Fruit fly (Drosophila melanogaster): ENCODE measurements around the gene mew.
A peak's percentile ranks its signal among the peaks of the same experiment; 100 is the strongest.

The mew gene

dm6 chrX:13307189-13307588, 48.9 kb upstream of the mew start (continued):
- TF ChIP-seq odd (GFP tag; optimal IDR thresholded peaks at IDR 0.05) (no peak), bcd (GFP tag; optimal IDR thresholded peaks at IDR 0.05) (peak; percentile 14), Ptx1 (GFP tag; IDR thresholded peaks at IDR 0.05) (peak; percentile 35), CG15073 (GFP tag; optimal IDR thresholded peaks at IDR 0.05) (no peak), CG1832 (GFP tag; optimal IDR thresholded peaks at IDR 0.05) (no peak), Drgx (GFP tag; IDR thresholded peaks at IDR 0.05) (no peak), Nf-YC (tag; optimal IDR thresholded peaks at IDR 0.05) (no peak), CG7556 (GFP tag; optimal IDR thresholded peaks at IDR 0.05) (peak; percentile 44), Eip74EF (GFP tag; optimal IDR thresholded peaks at IDR 0.05) (no peak), disco-r (GFP tag; optimal IDR thresholded peaks at IDR 0.05) (no peak), Awh (GFP tag; IDR thresholded peaks at IDR 0.05) (no peak), lilli (GFP tag; optimal IDR thresholded peaks at IDR 0.05) (peak; percentile 29), CG3281 (GFP tag; optimal IDR thresholded peaks at IDR 0.05) (peak; percentile 13), ac (GFP tag; optimal IDR thresholded peaks at IDR 0.05) (no peak), Lhr (GFP tag; optimal IDR thresholded peaks at IDR 0.05) (no peak), unc-4 (GFP tag; IDR thresholded peaks at IDR 0.05; ENCODE audit: partially characterized antibody) (no peak), lab (GFP tag; optimal IDR thresholded peaks at IDR 0.05) (no peak), Oaz (GFP tag; IDR thresholded peaks at IDR 0.05) (no peak), CG6813 (GFP tag; optimal IDR thresholded peaks at IDR 0.05) (no peak), B-H1 (GFP tag; IDR thresholded peaks at IDR 0.05) (no peak), CG2129 (GFP tag; IDR thresholded peaks at IDR 0.05; ENCODE audit: partially characterized antibody) (no peak), CG2678 (tag; optimal IDR thresholded peaks at IDR 0.05) (peak; percentile 66), CG32532 (GFP tag; IDR thresholded peaks at IDR 0.05) (no peak), Xrp1 (GFP tag; IDR thresholded peaks at IDR 0.05) (peak; percentile 29; the same call in 1 of the 2 replicates), HHEX (GFP tag; optimal IDR thresholded peaks at IDR 0.05) (no peak), prd (optimal IDR thresholded peaks at IDR 0.05) (no peak), prd (GFP tag; IDR thresholded peaks at IDR 0.05) (peak; percentile 32; the same call in 1 of the 3 replicates), CG14667 (GFP tag; IDR thresholded peaks at IDR 0.05) (no peak), zfh2 (GFP tag; optimal IDR thresholded peaks at IDR 0.05) (no peak), CG9817 (tag; optimal IDR thresholded peaks at IDR 0.05) (no peak), shn (GFP tag; optimal IDR thresholded peaks at IDR 0.05) (no peak), Gsc (GFP tag; IDR thresholded peaks at IDR 0.05) (no peak), esg (GFP tag; conservative IDR thresholded peaks at IDR 0.05) (peak; percentile 27; the same call in 1 of the 2 replicates), Fer1 (GFP tag; optimal IDR thresholded peaks at IDR 0.05) (no peak), CG34376 (GFP tag; optimal IDR thresholded peaks at IDR 0.05) (no peak), gcm (GFP tag; optimal IDR thresholded peaks at IDR 0.05) (no peak), trem (tag; optimal IDR thresholded peaks at IDR 0.05) (no peak), sens (GFP tag) (peak; percentile 71), pnt (GFP tag; optimal IDR thresholded peaks at IDR 0.05) (no peak), Poxn (GFP tag; IDR thresholded peaks at IDR 0.05) (no peak), CG18599 (GFP tag; optimal IDR thresholded peaks at IDR 0.05) (peak; percentile 27), sd (tag; optimal IDR thresholded peaks at IDR 0.05) (no peak), CG11696 (GFP tag; IDR thresholded peaks at IDR 0.05) (no peak), Mes4 (GFP tag; optimal IDR thresholded peaks at IDR 0.05) (no peak), Sox100B (GFP tag; optimal IDR thresholded peaks at IDR 0.05) (peak; percentile 31), CG7372 (GFP tag; IDR thresholded peaks at IDR 0.05) (no peak), CG10366 (GFP tag; IDR thresholded peaks at IDR 0.05) (no peak), PHDP (tag; optimal IDR thresholded peaks at IDR 0.05) (no peak), Tbp (GFP tag; optimal IDR thresholded peaks at IDR 0.05) (no peak), usp (GFP tag; optimal IDR thresholded peaks at IDR 0.05) (no peak), HLH4C (GFP tag; IDR thresholded peaks at IDR 0.05; ENCODE audit: partially characterized antibody) (no peak), cg (GFP tag; optimal IDR thresholded peaks at IDR 0.05) (no peak)
